Worm (Caenorhabditis elegans): ENCODE measurements around the gene eif-1.

The eif-1 gene

DNA sequence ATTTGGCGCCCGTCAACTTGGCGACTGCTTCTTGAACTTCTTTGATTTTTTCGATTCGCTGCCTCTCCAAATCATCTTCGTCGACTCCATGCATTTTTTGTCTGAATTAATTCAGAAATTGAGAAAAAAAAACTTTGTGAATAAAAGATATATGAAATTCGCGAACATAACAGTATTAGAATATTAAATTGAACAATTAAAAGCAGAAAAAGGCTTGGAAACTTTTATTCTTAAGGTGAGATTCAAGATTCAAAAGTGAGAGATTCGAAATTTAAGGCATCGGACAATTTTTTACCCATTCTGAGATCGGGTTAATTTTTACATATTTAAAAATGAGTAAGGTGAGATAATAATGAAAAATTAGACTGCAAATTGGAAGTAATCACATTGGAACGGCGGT, 40.6 kb upstream of the eif-1 start, which contains the start of gene F33G12.3:
Gene F33G12.3, minus strand, starts transcription at position 101 of the 400 bp plus-strand sequence.
- TF ChIP-seq unc-62 (GFP tag; optimal IDR thresholded peaks at IDR 0.05) = no peak
- no peak for TF ChIP-seq snu-23 (GFP tag; optimal IDR thresholded peaks at IDR 0.05)
- TF ChIP-seq tlp-1 (tag; optimal IDR thresholded peaks at IDR 0.05) = no peak
- no peak for TF ChIP-seq lin-39 (tag; optimal IDR thresholded peaks at IDR 0.05)
- TF ChIP-seq skn-1 (tag; optimal IDR thresholded peaks at IDR 0.05) = no peak
- TF ChIP-seq ceh-88 (GFP tag; IDR thresholded peaks at IDR 0.05) = no peak
- no peak for TF ChIP-seq jun-1 (tag; optimal IDR thresholded peaks at IDR 0.05)
- TF ChIP-seq nhr-76 (tag; optimal IDR thresholded peaks at IDR 0.05) = no peak
- no peak for TF ChIP-seq lsy-2 (tag; optimal IDR thresholded peaks at IDR 0.05)
- no peak for TF ChIP-seq nhr-20 (tag; optimal IDR thresholded peaks at IDR 0.05)
- TF ChIP-seq zag-1 (tag; optimal IDR thresholded peaks at IDR 0.05) = no peak
- TF ChIP-seq hlh-4 (tag; optimal IDR thresholded peaks at IDR 0.05) = no peak
- no peak for TF ChIP-seq xbp-1 (tag; optimal IDR thresholded peaks at IDR 0.05)
- TF ChIP-seq Y116A8C.19 (tag; optimal IDR thresholded peaks at IDR 0.05; ENCODE audit: borderline replicate concordance) = no peak

DNA sequence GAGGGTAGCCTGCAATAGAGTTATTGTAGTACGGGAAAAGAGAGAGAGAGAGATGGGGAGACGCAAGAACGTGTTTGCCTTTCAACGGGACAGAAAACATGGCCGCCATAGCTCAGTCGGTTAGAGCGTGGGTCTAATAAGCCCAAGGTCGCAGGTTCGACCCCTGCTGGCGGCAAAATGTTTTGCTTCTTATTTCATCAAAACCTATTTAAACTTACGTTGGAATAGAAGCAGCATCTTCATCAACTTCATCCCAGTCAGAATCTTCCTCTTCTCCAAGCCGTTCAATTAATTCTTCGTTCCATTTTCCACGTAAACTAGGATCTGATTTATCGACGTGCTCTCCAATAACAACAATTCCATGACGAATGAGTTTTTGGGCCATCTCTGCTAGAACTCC, 39.3 kb upstream of the eif-1 start:
- TF ChIP-seq snu-23 (GFP tag; optimal IDR thresholded peaks at IDR 0.05) (peak; percentile 80), lin-14 (GFP tag; optimal IDR thresholded peaks at IDR 0.05) (peak; percentile 40), dpl-1 (GFP tag; optimal IDR thresholded peaks at IDR 0.05) (peak in 2 of 3 experiments; percentile 33 to 45), ceh-82 (tag; optimal IDR thresholded peaks at IDR 0.05) (peak in 1 of 3 experiments; percentile 56), nhr-77 (tag; optimal IDR thresholded peaks at IDR 0.05) (peak; percentile 9), C16A3.4 (tag; optimal IDR thresholded peaks at IDR 0.05) (peak; percentile 41), efl-3 (GFP tag; optimal IDR thresholded peaks at IDR 0.05) (no peak), nhr-47 (tag; optimal IDR thresholded peaks at IDR 0.05) (peak; percentile 74), elt-3 (tag; optimal IDR thresholded peaks at IDR 0.05) (peak in 2 of 6 experiments; percentile 19 to 65), isw-1 (GFP tag; IDR thresholded peaks at IDR 0.05) (peak; percentile 26; the same call in 1 of the 2 replicates), ceh-63 (GFP tag; optimal IDR thresholded peaks at IDR 0.05) (no peak), swsn-7 (tag; optimal IDR thresholded peaks at IDR 0.05) (peak; percentile 60), egl-27 (tag; optimal IDR thresholded peaks at IDR 0.05) (no peak), lir-3 (tag; optimal IDR thresholded peaks at IDR 0.05; ENCODE audit: poor library complexity) (peak; percentile 30), hlh-17 (GFP tag; optimal IDR thresholded peaks at IDR 0.05; ENCODE audit: borderline replicate concordance) (no peak), lin-13 (GFP tag; optimal IDR thresholded peaks at IDR 0.05) (peak; percentile 23), unc-98 (GFP tag; IDR thresholded peaks at IDR 0.05) (no peak), ceh-8 (GFP tag; optimal IDR thresholded peaks at IDR 0.05) (no peak), unc-86 (tag; optimal IDR thresholded peaks at IDR 0.05) (peak; percentile 13), vab-15 (tag; optimal IDR thresholded peaks at IDR 0.05) (peak; percentile 34), nhr-237 (tag; optimal IDR thresholded peaks at IDR 0.05) (no peak), tbx-2 (tag; optimal IDR thresholded peaks at IDR 0.05) (peak; percentile 27), fos-1 (tag; optimal IDR thresholded peaks at IDR 0.05) (peak; percentile 55), zip-4 (GFP tag; optimal IDR thresholded peaks at IDR 0.05) (no peak), ztf-4 (tag; optimal IDR thresholded peaks at IDR 0.05) (peak; percentile 48), fkh-8 (tag; optimal IDR thresholded peaks at IDR 0.05) (peak; percentile 48), F16B12.6 (tag; optimal IDR thresholded peaks at IDR 0.05) (peak; percentile 48), efl-1 (optimal IDR thresholded peaks at IDR 0.05) (peak; percentile 54 to 59), efl-1 (GFP tag; optimal IDR thresholded peaks at IDR 0.05 in 1 of 2) (peak; percentile 51 to 95), jun-1 (tag; optimal IDR thresholded peaks at IDR 0.05) (no peak), nhr-19 (GFP tag; conservative IDR thresholded peaks at IDR 0.05) (peak; percentile 70), fkh-4 (tag; optimal IDR thresholded peaks at IDR 0.05; ENCODE audit: borderline replicate concordance) (no peak), nhr-90 (tag; optimal IDR thresholded peaks at IDR 0.05; ENCODE audit: poor library complexity) (peak; percentile 38), xbp-1 (tag; optimal IDR thresholded peaks at IDR 0.05) (peak; percentile 55), rnt-1 (tag; optimal IDR thresholded peaks at IDR 0.05) (peak; percentile 69), nhr-11 (tag; optimal IDR thresholded peaks at IDR 0.05) (no peak), ztf-11 (tag; optimal IDR thresholded peaks at IDR 0.05) (no peak), pax-3 (tag; optimal IDR thresholded peaks at IDR 0.05) (no peak), unc-30 (tag; optimal IDR thresholded peaks at IDR 0.05) (no peak), unc-62 (GFP tag; optimal IDR thresholded peaks at IDR 0.05) (no peak), nhr-71 (tag; optimal IDR thresholded peaks at IDR 0.05) (peak; percentile 71), nhr-20 (tag; optimal IDR thresholded peaks at IDR 0.05) (peak; percentile 69)
